Fruit fly (Drosophila melanogaster) whole organism, embryonic: Measurements from ENCODE around the gene CG31463.

Experiments used
- Ada2b ChIP-seq: fragments of 200-800 bp; sonication (Bioruptor generic); IDR thresholded peaks from 2 replicates; pipeline ENCODE4 v1.3.6; 2022; ENCODE audit warnings: missing biosample characterization, missing genetic modification characterization
- BEAF-32 ChIP-seq: fragments of 200-800 bp; sonication (Bioruptor generic); optimal IDR thresholded peaks from 3 replicates; lab custom pipeline; 2017; ENCODE audit warnings: missing biosample characterization, missing genetic modification characterization, mild to moderate bottlenecking, moderate library complexity, missing genetic modification reagents
- CG10267 ChIP-seq: fragments of 200-800 bp; sonication (Bioruptor generic); optimal IDR thresholded peaks from 2 replicates; lab custom pipeline; 2018; ENCODE audit warnings: missing biosample characterization, mild to moderate bottlenecking, missing genetic modification characterization, moderate library complexity
- CG10431 ChIP-seq: fragments of 200-800 bp; sonication (Bioruptor generic); optimal IDR thresholded peaks from 3 replicates; lab custom pipeline; 2018; ENCODE audit warnings: missing biosample characterization, mild to moderate bottlenecking, missing genetic modification characterization
- CG12659 ChIP-seq: fragments of 200-800 bp; sonication (Bioruptor generic); optimal IDR thresholded peaks from 3 replicates; lab custom pipeline; 2017; ENCODE audit warnings: mild to moderate bottlenecking, missing biosample characterization, missing genetic modification reagents, missing genetic modification characterization
- CG2116 ChIP-seq: fragments of 200-800 bp; sonication (Bioruptor generic); optimal IDR thresholded peaks from 3 replicates; lab custom pipeline; 2018; ENCODE audit warnings: missing biosample characterization, mild to moderate bottlenecking, missing genetic modification characterization
- CG3065 ChIP-seq: fragments of 200-800 bp; sonication (Bioruptor generic); optimal IDR thresholded peaks from 2 replicates; lab custom pipeline; 2016; ENCODE audit warnings: missing biosample characterization, missing genetic modification characterization
- CG4617 ChIP-seq: fragments of 200-800 bp; sonication (Bioruptor generic); optimal IDR thresholded peaks from 3 replicates; lab custom pipeline; 2016; ENCODE audit warnings: missing biosample characterization, missing genetic modification characterization, borderline replicate concordance
- CG4854 ChIP-seq: fragments of 200-800 bp; sonication (Bioruptor generic); optimal IDR thresholded peaks from 2 replicates; lab custom pipeline; 2016; ENCODE audit warnings: missing biosample characterization, missing genetic modification characterization, inconsistent platforms
- CG6683 ChIP-seq: fragments of 200-800 bp; sonication (Bioruptor generic); optimal IDR thresholded peaks from 2 replicates; lab custom pipeline; 2017; ENCODE audit warnings: missing biosample characterization, mild to moderate bottlenecking, missing genetic modification characterization, missing genetic modification reagents
- Fer1 ChIP-seq: fragments of 200-800 bp; sonication (Bioruptor generic); optimal IDR thresholded peaks from 2 replicates; lab custom pipeline; 2017; ENCODE audit warnings: missing biosample characterization, mild to moderate bottlenecking, missing genetic modification characterization
- HLH4C ChIP-seq: fragments of 200-800 bp; sonication (Bioruptor generic); IDR thresholded peaks from 3 replicates; pipeline ENCODE4 v1.3.6; 2022; ENCODE audit warnings: missing biosample characterization, missing genetic modification characterization; ENCODE audit not compliant: partially characterized antibody
- Meics ChIP-seq: fragments of 200-800 bp; sonication (Bioruptor generic); optimal IDR thresholded peaks from 2 replicates; lab custom pipeline; 2017; ENCODE audit warnings: missing biosample characterization, mild to moderate bottlenecking, missing genetic modification characterization
- Scr ChIP-seq: fragments of 200-800 bp; sonication (Bioruptor generic); IDR thresholded peaks from 2 replicates; pipeline ENCODE4 v1.3.6; 2022; ENCODE audit warnings: missing biosample characterization, missing genetic modification characterization; ENCODE audit not compliant: partially characterized antibody
- YL-1 ChIP-seq: fragments of 200-800 bp; sonication (Bioruptor generic); optimal IDR thresholded peaks from 3 replicates; lab custom pipeline; 2017; ENCODE audit warnings: missing biosample characterization, mild to moderate bottlenecking, missing genetic modification characterization
- aop ChIP-seq: fragments of 200-800 bp; sonication (Bioruptor generic); IDR thresholded peaks from 2 replicates; pipeline ENCODE4 v1.3.6; 2022; ENCODE audit warnings: missing biosample characterization, missing genetic modification characterization
- croc ChIP-seq: fragments of 200-800 bp; sonication (Bioruptor generic); conservative IDR thresholded peaks from 3 replicates; pipeline ENCODE4 v1.3.6; 2022; ENCODE audit warnings: missing biosample characterization, missing genetic modification characterization
- fd64A ChIP-seq: fragments of 200-800 bp; sonication (Bioruptor generic); optimal IDR thresholded peaks from 3 replicates; lab custom pipeline; 2018; ENCODE audit warnings: missing biosample characterization, mild to moderate bottlenecking, missing genetic modification characterization
- gfzf ChIP-seq: fragments of 200-800 bp; sonication (Bioruptor generic); optimal IDR thresholded peaks from 2 replicates; lab custom pipeline; 2016; ENCODE audit warnings: missing biosample characterization, mild to moderate bottlenecking, missing genetic modification characterization, moderate library complexity
- lilli ChIP-seq: fragments of 200-800 bp; sonication (Bioruptor generic); optimal IDR thresholded peaks from 3 replicates; lab custom pipeline; 2016; ENCODE audit warnings: missing biosample characterization, missing genetic modification characterization
- nerfin-1 ChIP-seq: fragments of 200-800 bp; sonication (Bioruptor generic); optimal IDR thresholded peaks from 3 replicates; lab custom pipeline; 2019; ENCODE audit warnings: missing biosample characterization, mild to moderate bottlenecking, missing genetic modification characterization, moderate library complexity
- nerfin-2 ChIP-seq: fragments of 200-800 bp; sonication (Bioruptor generic); IDR thresholded peaks from 2 replicates; pipeline ENCODE4 v1.3.6; 2022; ENCODE audit warnings: missing biosample characterization, missing genetic modification characterization; ENCODE audit not compliant: partially characterized antibody
- phol ChIP-seq: fragments of 200-800 bp; sonication (Bioruptor generic); optimal IDR thresholded peaks from 3 replicates; lab custom pipeline; 2018; ENCODE audit warnings: missing biosample characterization, mild to moderate bottlenecking, missing genetic modification characterization, moderate library complexity
- pum ChIP-seq: fragments of 200-800 bp; sonication (Bioruptor generic); optimal IDR thresholded peaks from 2 replicates; lab custom pipeline; 2016; ENCODE audit warnings: missing biosample characterization, missing genetic modification characterization
- sens ChIP-seq: fragments of 200-800 bp; sonication (Bioruptor generic); peaks from one replicate; lab custom pipeline; 2016; ENCODE audit warnings: missing biosample characterization, missing genetic modification characterization
- stwl ChIP-seq: fragments of 200-800 bp; sonication (Bioruptor generic); optimal IDR thresholded peaks from 3 replicates; lab custom pipeline; 2018; ENCODE audit warnings: missing biosample characterization, mild to moderate bottlenecking, missing genetic modification characterization, moderate library complexity
- sug ChIP-seq: fragments of 200-800 bp; optimal IDR thresholded peaks from 2 replicates; lab custom pipeline; 2019; ENCODE audit warnings: missing biosample characterization, mild to moderate bottlenecking, missing genetic modification characterization, moderate library complexity

CG31463 gene

DNA sequence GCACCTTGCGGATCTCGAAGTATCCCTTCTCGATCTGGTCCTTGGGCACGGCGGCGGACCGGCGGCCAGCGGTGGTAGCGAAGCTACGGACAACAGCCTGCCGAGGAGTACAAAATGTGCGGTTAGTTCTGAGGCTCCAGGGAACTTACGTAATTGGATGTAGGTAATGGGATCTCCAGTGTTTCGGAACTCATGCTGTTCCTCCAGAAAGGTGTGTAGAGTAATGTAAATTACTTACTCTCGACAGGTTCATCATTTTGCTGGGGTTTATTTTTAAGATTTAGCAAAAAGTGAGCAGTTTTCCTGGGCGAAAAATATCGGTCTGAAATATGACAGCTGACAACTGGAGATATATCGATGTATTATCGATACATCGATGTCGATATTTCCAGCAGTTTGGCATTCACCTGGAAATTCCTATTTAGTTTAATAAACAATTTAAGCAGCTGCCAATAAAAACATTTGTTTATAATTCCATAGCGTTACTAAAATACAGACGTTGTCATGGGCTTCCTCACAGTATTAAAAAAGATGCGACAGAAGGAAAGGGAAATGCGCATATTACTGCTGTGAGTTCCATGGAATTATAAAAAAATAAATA lies 48.6 kb downstream of the CG31463 start, which contains the start of the genes COX7A and Arl2 (continued):
- peak; percentile 93 for TF ChIP-seq Scr (GFP tag; lab: Robert Waterston, UW)
- no peak for TF ChIP-seq fd64A (GFP tag; lab: Kevin White, UChicago)
- peak; percentile 88 for TF ChIP-seq CG4617 (GFP tag; lab: Kevin White, UChicago)
- peak; percentile 16 for TF ChIP-seq Fer1 (GFP tag; lab: Kevin White, UChicago)
- no peak for TF ChIP-seq pum
- TF ChIP-seq nerfin-2: peak; percentile 89
- peak; percentile 61 for TF ChIP-seq stwl (tag; lab: Kevin White, UChicago)
- TF ChIP-seq croc: no peak
- peak; percentile 17 for TF ChIP-seq CG10431 (GFP tag; lab: Kevin White, UChicago)
- peak; percentile 65 for TF ChIP-seq CG2116 (GFP tag; lab: Kevin White, UChicago)
- no peak for TF ChIP-seq aop (GFP tag; lab: Robert Waterston, UW)
- TF ChIP-seq Ada2b (GFP tag; lab: Robert Waterston, UW): no peak
- peak; percentile 27 for TF ChIP-seq phol (tag; lab: Kevin White, UChicago)
- peak; percentile 42 for TF ChIP-seq gfzf (GFP tag; lab: Kevin White, UChicago)
- peak; percentile 68 for TF ChIP-seq sens
- TF ChIP-seq CG12659 (GFP tag; lab: Kevin White, UChicago): peak; percentile 72
- TF ChIP-seq sug (tag; lab: Kevin White, UChicago): peak; percentile 24
- no peak for TF ChIP-seq CG4854 (GFP tag; lab: Kevin White, UChicago)
- peak; percentile 20 for TF ChIP-seq lilli (GFP tag; lab: Kevin White, UChicago)
- peak; percentile 22 for TF ChIP-seq CG10267 (tag; lab: Kevin White, UChicago)
- peak; percentile 14 for TF ChIP-seq nerfin-1 (tag; lab: Kevin White, UChicago)
- no peak for TF ChIP-seq CG6683 (GFP tag; lab: Kevin White, UChicago)
- TF ChIP-seq Meics: peak; percentile 9
- peak; percentile 90 for TF ChIP-seq HLH4C (GFP tag; lab: Robert Waterston, UW)
- TF ChIP-seq CG3065 (GFP tag; lab: Kevin White, UChicago): no peak
- TF ChIP-seq YL-1: peak; percentile 96
- TF ChIP-seq BEAF-32 (GFP tag; lab: Kevin White, UChicago): peak; percentile 93
